Worm (Caenorhabditis elegans) whole organism, late embryonic: ENCODE results near the gene rsef-1.

Experiments
- F13H6.1 ChIP-seq: sonication (generic microtip); optimal IDR thresholded peaks from 2 replicates; lab custom pipeline; 2016; ENCODE audit warnings: missing genetic modification characterization, missing compliant biosample characterization
- ceh-22 ChIP-seq: sonication (generic microtip); optimal IDR thresholded peaks from 2 replicates; lab custom pipeline; 2017; ENCODE audit warnings: missing biosample characterization, missing genetic modification characterization
- fkh-6 ChIP-seq: sonication (generic microtip); optimal IDR thresholded peaks from 2 replicates; lab custom pipeline; 2016; ENCODE audit warnings: missing genetic modification characterization, missing compliant biosample characterization
- nhr-11 ChIP-seq: fragments of 150-350 bp; optimal IDR thresholded peaks from 2 replicates; lab custom pipeline; 2014; ENCODE audit warnings: missing biosample characterization, missing genetic modification characterization
- pax-1 ChIP-seq: fragments of 150-350 bp; optimal IDR thresholded peaks from 2 replicates; lab custom pipeline; 2014; ENCODE audit warnings: missing biosample characterization, missing genetic modification characterization
- pha-4 ChIP-seq: fragments of 150-350 bp; optimal IDR thresholded peaks from 2 replicates; lab custom pipeline; 2018; ENCODE audit warnings: missing biosample characterization, missing genetic modification reagents, missing genetic modification characterization
- pqm-1 ChIP-seq: sonication (generic microtip); optimal IDR thresholded peaks from 2 replicates; lab custom pipeline; 2016; ENCODE audit warnings: missing genetic modification characterization, missing compliant biosample characterization
- sox-2 ChIP-seq: fragments of 200-800 bp; sonication (Bioruptor generic); IDR thresholded peaks from 2 replicates; pipeline ENCODE4 v1.3.6; 2022; ENCODE audit warnings: missing genetic modification reagents, missing genetic modification characterization, missing compliant biosample characterization
- sox-4 ChIP-seq: sonication (generic microtip); optimal IDR thresholded peaks from 2 replicates; lab custom pipeline; 2017; ENCODE audit warnings: mild to moderate bottlenecking, missing genetic modification characterization, inconsistent platforms, missing compliant biosample characterization
- tbx-2 ChIP-seq: sonication (generic microtip); optimal IDR thresholded peaks from 2 replicates; lab custom pipeline; 2016; ENCODE audit warnings: missing genetic modification characterization, missing compliant biosample characterization
- unc-3 ChIP-seq, 2 experiments: fragments of 200-800 bp in 1 of 2; sonication (Bioruptor generic) in 1 of 2; sonication (generic microtip) in 1 of 2; conservative IDR thresholded peaks in 1 of 2; optimal IDR thresholded peaks in 1 of 2; 2 replicates each; pipeline versions ENCODE4 v1.3.6 to Lab custom; 2016 to 2022; ENCODE audit warnings: missing compliant biosample characterization in 2 of 2, missing genetic modification characterization in 2 of 2, missing genetic modification reagents in 1 of 2
- unc-42 ChIP-seq: sonication (generic microtip); optimal IDR thresholded peaks from 2 replicates; lab custom pipeline; 2016; ENCODE audit warnings: missing genotype, missing genetic modification characterization, missing compliant biosample characterization
- unc-55 ChIP-seq: sonication (generic microtip); optimal IDR thresholded peaks from 2 replicates; lab custom pipeline; 2017; ENCODE audit warnings: missing biosample characterization, missing genetic modification reagents, missing genetic modification characterization

DNA sequence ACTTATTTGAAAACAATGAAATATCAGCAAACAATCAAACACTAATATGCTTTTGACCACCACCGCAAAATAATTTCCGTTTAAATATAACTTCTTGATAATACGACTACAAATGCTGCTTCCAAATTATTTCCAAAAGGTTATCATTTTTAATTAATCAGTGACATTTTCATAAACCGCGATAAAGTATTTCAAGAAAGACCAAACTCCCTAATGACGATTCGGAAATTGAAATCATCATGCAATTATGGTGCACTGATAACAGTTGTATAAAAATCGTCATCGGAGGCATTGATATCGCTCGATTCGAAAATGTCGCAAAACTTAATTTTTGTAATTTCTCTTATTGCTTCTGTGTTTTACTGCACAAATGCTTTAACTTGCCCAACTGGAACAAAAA lies 27.7 kb downstream of the rsef-1 start, which contains the start of gene clec-265:
- TF ChIP-seq ceh-22 (tag; lab: Kevin White, UChicago) (no peak), F13H6.1 (tag; lab: Kevin White, UChicago) (no peak), unc-55 (GFP tag; lab: Kevin White, UChicago) (no peak), sox-4 (tag; lab: Kevin White, UChicago) (no peak), pha-4 (tag; lab: Kevin White, UChicago) (no peak), unc-42 (tag; lab: Kevin White, UChicago) (no peak), fkh-6 (tag; lab: Kevin White, UChicago) (no peak), pqm-1 (no peak), unc-3 (GFP tag; conservative IDR thresholded peaks at IDR 0.05; lab: Robert Waterston, UW) (no peak), unc-3 (tag; optimal IDR thresholded peaks at IDR 0.05; lab: Kevin White, UChicago) (no peak), nhr-11 (tag; lab: Kevin White, UChicago) (no peak), pax-1 (tag; lab: Kevin White, UChicago) (no peak), tbx-2 (tag; lab: Kevin White, UChicago) (no peak), sox-2 (GFP tag; lab: Robert Waterston, UW) (no peak)
